Worm (Caenorhabditis elegans) whole organism, L2 larva: ENCODE results near the gene scl-3.

Source experiments
- elt-3 ChIP-seq: sonication (generic microtip); optimal IDR thresholded peaks from 2 replicates; lab custom pipeline; 2017; ENCODE audit warnings: missing biosample characterization, missing genetic modification characterization
- nhr-12 ChIP-seq: fragments of 150-350 bp; optimal IDR thresholded peaks from 2 replicates; lab custom pipeline; 2014; ENCODE audit warnings: missing biosample characterization, missing genetic modification characterization
- nhr-25 ChIP-seq: fragments of 150-350 bp; sonication (generic microtip); optimal IDR thresholded peaks from 3 replicates; lab custom pipeline; 2014; ENCODE audit warnings: missing biosample characterization, missing genetic modification characterization

- TF ChIP-seq elt-3 (tag; lab: Kevin White, UChicago), result no peak
- TF ChIP-seq nhr-12 (tag; lab: Kevin White, UChicago), result no peak
- TF ChIP-seq nhr-25, result no peak
Observed at ce11 chrIV:13016820-13017219, 42.6 kb upstream of the scl-3 start.
